Fruit fly (Drosophila melanogaster) ovary, adult (tissue): ENCODE measurements around the gene RpS7.

Experiments used
- CG17801 ChIP-seq: fragments of 200-800 bp; optimal IDR thresholded peaks from 2 replicates; lab custom pipeline; 2019; ENCODE audit warnings: missing biosample characterization, mild to moderate bottlenecking, missing genetic modification characterization, moderate library complexity; ENCODE audit not compliant: partially characterized antibody

RpS7 gene

DNA sequence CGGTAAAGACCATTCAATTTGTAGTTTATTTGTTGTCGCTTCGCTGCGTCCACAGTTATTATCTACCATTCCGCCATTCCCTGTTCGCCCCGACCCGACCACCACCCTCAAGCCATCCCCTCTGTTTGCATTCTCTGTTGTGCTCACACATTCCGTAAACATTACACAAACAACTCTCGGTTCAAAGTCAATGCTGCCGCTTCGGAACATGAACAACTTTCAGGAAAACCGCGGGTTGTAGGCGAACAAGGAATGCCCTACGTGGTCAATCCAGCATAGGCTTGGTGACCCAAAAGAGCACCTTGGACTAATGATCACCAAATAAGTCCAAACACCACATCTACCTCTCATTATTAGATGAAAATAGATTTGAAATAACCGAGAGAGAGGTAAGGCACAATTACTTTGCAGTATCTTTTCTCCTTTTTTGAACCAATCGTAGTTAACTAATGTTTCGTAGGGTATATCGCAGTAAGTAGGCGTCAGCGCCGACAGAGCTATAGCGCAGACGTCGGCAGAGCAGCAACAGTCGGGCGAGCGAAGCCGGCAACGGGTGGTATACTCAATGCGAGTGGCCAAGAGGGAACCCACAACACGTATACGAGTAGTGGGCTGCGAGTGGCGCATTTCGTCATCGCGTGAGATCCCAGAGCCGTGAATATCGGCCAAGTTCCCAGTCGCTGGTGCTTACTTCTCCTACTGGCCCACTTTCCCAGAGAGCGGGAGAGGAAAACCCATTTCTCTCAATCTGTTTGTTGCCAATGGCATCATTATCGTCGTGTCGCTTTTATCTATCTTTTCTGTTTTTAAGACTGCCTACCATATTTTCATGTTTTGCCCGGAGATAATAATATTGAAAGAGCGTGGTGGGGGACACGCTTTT lies 5.5 kb downstream of the RpS7 start:
- peak; percentile 70 for TF ChIP-seq CG17801 (GFP tag; lab: Kevin White, UChicago)

DNA sequence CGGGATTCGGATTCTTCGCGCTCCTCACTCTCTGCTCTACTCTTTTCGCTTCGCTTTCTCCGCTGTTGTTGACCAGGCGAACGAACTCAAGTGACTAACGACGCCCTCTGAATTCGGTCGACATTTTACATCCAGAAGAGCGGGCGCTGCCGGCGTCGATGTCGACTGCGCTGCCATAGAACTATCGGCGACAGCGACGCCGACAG lies 6.0 kb downstream of the RpS7 start, which contains the start of gene CG9743:
Gene CG9743 (minus strand): TSS at position 101 of the 206 bp plus-strand sequence.
- no peak for TF ChIP-seq CG17801 (GFP tag; lab: Kevin White, UChicago)

DNA sequence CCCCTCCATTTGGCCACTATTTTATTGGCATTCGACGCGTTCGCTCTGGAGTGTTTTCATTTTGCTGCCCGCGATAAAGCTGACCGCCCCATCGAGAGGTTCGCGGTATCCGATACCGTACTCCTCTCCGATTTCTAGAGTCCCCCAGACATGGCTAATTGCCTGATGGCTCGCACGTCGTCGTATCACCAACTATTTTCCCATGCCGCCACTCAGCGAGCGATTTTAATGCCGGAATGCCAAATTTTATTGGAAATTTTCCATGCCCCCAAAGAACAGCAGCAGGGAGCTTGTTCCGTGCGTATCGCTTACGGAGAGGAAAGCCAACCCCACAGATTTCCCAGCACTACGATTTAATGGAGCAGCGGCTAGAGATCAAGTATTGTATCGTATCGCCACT lies 7.8 kb downstream of the RpS7 start:
- TF ChIP-seq CG17801 (GFP tag; lab: Kevin White, UChicago): no peak

DNA sequence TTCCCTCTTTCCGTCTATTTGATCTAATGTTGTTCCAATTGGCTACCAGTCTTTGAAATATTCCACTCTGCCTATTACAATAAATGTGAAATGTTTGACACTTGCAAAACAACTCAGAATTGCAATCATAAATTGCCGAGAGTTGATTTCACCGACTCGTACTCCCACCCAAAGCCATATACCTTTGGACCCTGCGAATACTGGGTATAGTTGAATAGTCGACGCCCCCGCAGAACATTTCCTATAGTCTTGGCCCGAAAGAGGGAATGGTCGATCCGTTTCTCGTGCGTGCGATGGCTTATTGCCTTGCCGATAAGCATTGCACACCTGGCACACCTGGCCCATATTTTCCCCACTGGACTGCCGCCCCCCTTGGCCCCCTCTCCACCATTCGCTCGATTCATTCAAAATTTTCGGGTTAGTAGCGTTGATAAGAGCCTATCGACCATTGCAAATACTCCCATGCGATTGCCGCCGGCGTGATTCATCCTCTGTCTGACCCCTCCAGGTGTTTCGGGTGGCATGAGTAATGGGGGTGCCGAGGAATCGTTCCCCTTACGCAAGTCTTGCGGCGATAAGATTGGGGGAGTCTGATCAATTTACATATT lies 8.6 kb downstream of the RpS7 start:
- TF ChIP-seq CG17801 (GFP tag; lab: Kevin White, UChicago): no peak

DNA sequence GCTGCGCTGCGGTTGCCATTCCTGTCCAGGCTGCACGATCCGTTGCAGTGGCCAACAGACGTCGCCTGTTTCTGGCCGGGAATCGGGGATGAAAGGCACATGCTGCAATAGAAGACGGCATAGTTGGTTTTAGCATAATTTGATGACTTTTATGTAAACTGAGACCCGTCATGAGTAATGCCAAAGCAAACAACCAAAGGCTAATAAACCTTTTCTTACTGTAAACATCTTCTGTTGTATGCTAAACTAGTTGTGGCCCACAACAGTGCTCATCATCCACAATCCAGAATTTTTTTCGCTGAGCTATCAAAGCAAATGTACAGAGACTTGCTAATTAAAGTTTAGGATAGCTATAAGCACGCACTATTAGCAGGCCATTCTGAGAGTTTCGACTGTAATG lies 10.0 kb downstream of the RpS7 start:
- no peak for TF ChIP-seq CG17801 (GFP tag; lab: Kevin White, UChicago)

DNA sequence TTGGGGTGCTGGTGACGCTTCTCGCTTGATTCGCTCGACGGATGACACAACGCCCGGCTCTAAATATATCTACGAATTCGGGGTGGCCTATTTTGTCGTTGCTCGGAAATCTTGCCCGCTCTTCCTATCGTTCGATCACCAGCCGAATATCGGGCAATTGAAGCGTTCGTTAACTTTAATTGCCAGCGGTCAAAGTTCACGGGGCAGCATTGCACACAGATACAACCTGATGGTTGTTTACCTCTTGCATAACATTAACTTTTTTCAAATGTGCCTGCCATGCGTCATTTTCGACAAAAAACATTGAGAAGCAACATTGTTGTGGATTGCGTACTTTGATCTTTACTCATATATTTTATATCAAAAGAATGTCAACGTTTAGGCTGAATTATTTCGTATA lies 11.0 kb downstream of the RpS7 start:
- TF ChIP-seq CG17801 (GFP tag; lab: Kevin White, UChicago): no peak

DNA sequence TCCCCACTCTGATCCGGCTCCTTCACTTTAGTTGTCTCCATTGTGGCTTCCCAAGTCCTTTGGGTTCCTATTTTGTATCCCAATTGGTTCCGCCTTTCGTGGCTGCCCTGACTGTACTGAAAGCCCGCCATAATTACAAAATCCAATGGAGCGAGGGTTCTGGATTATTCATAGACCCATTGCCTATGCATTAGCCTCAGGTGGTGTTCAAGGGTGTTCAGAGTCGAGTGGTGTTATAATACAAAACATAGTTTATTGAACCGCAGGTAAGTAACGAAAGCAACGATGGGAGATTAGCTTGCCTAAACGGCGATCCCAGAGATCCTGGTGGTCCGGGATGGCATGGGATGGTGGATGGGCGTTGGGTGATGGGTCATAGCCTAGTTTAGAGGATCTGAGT lies 12.7 kb downstream of the RpS7 start, which contains the start of gene CG15531:
Gene CG15531 (minus strand): TSS at position 101 of the 400 bp plus-strand sequence.
- no peak for TF ChIP-seq CG17801 (GFP tag; lab: Kevin White, UChicago)

DNA sequence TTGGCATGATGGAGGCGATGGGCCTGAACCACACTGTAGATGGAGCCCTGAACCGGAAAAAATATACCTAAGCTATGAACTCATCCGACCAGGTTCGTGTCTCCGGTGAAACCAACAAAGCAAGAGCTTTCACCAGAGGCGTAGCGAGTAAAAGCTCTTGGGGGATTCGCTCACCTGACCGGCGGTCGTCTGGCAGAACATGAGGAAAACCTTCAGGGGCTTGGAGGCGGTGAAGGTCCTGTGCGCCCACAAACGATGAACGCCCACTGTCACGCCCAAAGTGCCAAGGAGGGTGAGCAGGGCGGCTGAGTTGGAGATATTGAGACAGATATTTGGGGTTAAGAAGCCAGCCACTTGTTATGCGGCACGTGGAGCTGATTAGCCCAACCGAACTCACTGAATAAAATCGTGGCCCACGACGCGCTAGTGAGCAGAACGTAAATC lies 13.2 kb downstream of the RpS7 start:
- TF ChIP-seq CG17801 (GFP tag; lab: Kevin White, UChicago): peak; percentile 59

DNA sequence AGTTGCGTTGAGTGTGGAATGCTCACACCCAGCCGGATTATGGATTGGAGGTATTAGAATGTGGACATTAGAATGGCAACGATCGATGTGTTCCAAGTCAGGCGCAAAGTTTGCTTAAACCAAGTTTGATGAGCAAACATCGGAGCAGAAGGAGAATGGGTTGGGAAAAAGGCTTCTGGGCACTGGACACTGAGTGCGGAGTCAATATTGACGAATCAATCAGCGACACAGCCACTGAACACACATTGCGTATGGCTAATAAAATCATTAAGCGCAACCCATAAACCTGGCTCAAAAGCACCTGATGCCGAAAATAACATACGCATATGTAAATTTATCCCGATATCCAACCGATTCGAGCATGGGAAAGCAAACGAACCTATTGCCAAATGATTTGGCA lies 15.0 kb downstream of the RpS7 start:
- TF ChIP-seq CG17801 (GFP tag; lab: Kevin White, UChicago): no peak

DNA sequence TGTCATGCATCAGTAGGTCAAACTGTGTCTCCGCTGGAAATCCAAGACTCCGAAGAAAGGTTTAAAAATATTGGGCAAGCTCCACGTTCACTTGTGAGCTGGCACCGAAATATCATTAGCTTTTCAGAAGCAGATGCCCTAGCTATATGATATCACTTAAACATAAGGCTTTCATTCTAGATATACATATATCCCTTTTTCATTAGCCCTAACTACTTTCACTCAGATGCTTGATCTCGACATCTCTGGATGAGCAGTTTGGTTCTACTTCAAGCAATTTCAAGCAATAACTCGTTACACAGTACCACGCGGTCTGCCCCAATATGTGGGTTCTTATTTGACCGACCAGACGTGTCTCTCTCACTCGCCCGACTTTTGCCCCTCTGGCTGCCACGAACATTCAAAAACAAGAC lies 17.4 kb downstream of the RpS7 start:
- TF ChIP-seq CG17801 (GFP tag; lab: Kevin White, UChicago): peak; percentile 45

DNA sequence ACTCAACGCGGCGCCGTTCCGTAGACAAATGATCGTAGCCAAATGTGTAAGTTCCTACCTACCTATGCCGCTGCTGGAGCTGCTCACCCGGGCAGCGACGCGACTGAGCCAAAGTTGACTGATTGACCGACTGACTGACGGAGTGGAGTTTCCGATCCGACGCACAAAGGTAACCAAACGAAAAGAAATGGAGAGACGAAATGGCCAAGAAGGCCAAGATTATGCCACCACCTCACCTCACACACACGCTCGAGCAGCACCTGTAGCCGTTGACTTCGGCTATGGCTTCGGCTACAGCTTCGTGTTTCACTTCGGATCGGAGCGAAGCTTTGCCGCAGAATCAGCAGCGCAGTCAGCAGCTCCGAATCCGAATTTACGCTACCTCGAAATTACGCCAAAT lies 17.8 kb downstream of the RpS7 start, which contains the start of gene CG9747:
Gene CG9747 (minus strand): TSS at position 206 of the 400 bp plus-strand sequence.
- TF ChIP-seq CG17801 (GFP tag; lab: Kevin White, UChicago): no peak

DNA sequence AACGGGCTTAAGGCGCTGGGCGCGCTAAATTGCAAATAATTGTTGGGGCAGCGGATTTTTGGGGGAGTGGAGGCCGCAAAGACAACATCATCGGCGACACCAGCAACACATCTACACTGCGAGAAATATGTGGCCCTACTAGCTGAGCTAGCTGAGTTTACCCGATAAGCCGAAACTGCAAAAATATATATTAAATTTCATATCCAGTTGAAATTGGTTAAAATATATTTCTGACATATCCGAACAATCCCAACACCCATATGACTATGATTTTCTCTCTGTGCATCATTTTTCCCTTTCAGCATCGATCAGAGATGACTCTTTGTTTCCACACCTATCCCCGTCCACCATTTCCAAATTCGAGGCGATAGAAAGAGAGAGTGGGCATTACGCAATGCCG lies 19.0 kb downstream of the RpS7 start:
- no peak for TF ChIP-seq CG17801 (GFP tag; lab: Kevin White, UChicago)

DNA sequence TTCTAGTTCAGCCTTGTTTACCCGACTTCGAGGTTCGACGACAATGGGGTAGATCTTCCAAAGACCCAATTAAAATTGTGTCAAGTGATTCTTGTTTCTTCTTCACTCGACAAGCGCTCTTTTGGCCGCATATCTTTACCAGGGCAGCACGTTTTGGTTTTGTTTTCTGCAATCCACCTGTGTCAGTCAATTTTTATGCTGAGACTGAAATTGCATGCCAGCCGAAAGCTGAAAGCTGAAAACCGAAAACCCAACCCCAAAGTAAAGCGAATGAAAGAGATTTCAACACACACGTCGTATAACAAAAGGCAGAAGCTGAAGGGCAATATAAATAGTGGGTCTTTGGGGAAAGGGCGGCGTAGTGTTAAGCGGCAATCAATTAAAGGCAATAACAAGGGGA lies 19.4 kb downstream of the RpS7 start:
- TF ChIP-seq CG17801 (GFP tag; lab: Kevin White, UChicago): peak; percentile 14

DNA sequence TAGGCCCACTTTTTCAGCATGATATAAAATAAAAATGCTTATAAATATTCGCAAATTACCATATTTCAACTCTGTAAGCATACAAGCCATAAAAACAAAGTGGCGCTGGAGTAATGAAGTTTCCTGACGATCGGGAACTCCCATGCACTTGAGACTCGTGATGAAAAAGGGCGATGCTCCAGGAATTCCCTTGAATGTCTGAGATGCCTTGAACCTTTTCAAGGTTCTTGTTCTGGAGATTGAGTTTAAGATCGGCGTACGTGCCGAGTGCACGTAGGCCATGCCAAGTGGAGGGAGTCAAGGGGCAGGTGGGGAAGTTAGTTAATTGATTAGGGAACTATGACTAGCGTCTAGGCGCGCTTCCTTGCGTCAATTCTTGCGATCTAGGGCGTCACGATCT lies 24.9 kb downstream of the RpS7 start:
- no peak for TF ChIP-seq CG17801 (GFP tag; lab: Kevin White, UChicago)

DNA sequence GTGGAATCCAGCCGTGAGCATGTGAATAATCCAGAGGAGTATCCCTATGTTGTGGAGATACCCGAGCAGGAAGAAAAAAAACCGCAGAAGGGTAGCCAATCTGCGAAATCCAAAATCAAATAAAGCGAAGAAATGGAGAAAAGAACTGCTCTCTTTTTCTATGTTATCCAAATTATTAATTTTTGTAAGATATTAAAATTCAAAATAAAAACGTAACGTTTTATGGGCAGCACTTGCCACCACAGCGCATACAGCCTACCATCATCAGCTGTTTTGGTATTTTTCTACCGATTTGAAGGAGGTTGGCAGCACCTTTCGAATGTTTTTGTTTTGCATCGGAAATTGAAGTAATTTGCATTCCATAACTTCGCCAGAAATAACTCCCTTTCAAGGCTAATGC lies 28.9 kb downstream of the RpS7 start, which contains the start of gene Bet5:
Gene Bet5 (plus strand): TSS at position 299 of the 400 bp plus-strand sequence.
- TF ChIP-seq CG17801 (GFP tag; lab: Kevin White, UChicago): no peak

DNA sequence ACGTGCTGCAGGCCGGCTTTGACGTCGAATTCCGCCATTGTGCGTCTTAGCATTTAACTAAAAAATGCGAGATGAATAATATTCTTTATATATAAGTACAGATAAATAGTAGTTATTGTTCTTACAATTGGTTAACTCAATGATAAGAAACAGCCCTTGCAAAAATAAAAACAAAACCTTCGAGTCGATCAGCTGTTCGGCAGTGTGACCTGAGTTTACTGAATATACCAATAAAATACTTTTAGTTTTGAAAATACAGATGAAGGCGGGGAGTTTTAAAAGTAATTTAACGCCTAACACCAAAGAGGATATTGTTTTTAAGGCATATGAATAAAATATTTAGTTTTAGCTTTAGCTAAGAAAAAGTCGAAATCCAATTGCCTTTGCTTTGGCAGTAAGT lies 31.3 kb downstream of the RpS7 start, which contains the start of the genes CG1983 and CG15530:
Gene CG1983 (minus strand): TSS at position 207 of the 400 bp plus-strand sequence.
Gene CG15530 (plus strand): TSS at position 384 of the 400 bp plus-strand sequence.
- TF ChIP-seq CG17801 (GFP tag; lab: Kevin White, UChicago): no peak
